Fruit fly (Drosophila melanogaster) whole organism, embryonic: ENCODE data around the gene pps.

Experiments used
- Asciz ChIP-seq: fragments of 200-800 bp; sonication (Bioruptor generic); optimal IDR thresholded peaks from 2 replicates; lab custom pipeline; 2017; ENCODE audit warnings: missing biosample characterization, mild to moderate bottlenecking, missing genetic modification characterization, missing genetic modification reagents
- BtbVII ChIP-seq: fragments of 200-800 bp; sonication (Bioruptor generic); optimal IDR thresholded peaks from 3 replicates; lab custom pipeline; 2017; ENCODE audit warnings: missing biosample characterization, mild to moderate bottlenecking, missing genetic modification characterization
- CG10543 ChIP-seq: fragments of 200-800 bp; sonication (Bioruptor generic); optimal IDR thresholded peaks from 3 replicates; lab custom pipeline; 2017; ENCODE audit warnings: missing biosample characterization, mild to moderate bottlenecking, missing genetic modification characterization, moderate library complexity
- CG10654 ChIP-seq: fragments of 200-800 bp; sonication (Bioruptor generic); optimal IDR thresholded peaks from 2 replicates; lab custom pipeline; 2016; ENCODE audit warnings: missing biosample characterization, missing genetic modification characterization
- CG13296 ChIP-seq: fragments of 200-800 bp; sonication (Bioruptor generic); optimal IDR thresholded peaks from 3 replicates; lab custom pipeline; 2018; ENCODE audit warnings: missing biosample characterization, mild to moderate bottlenecking, missing genetic modification characterization
- CG13424 ChIP-seq: fragments of 200-800 bp; sonication (Bioruptor generic); optimal IDR thresholded peaks from 2 replicates; lab custom pipeline; 2019; ENCODE audit warnings: missing biosample characterization, mild to moderate bottlenecking, missing genetic modification characterization, moderate library complexity
- CG1602 ChIP-seq: fragments of 200-800 bp; sonication (Bioruptor generic); optimal IDR thresholded peaks from 3 replicates; lab custom pipeline; 2016; ENCODE audit warnings: missing biosample characterization, missing genetic modification characterization
- CG16779 ChIP-seq: fragments of 200-800 bp; sonication (Bioruptor generic); IDR thresholded peaks from 2 replicates; pipeline ENCODE4 v1.3.6; 2022; ENCODE audit warnings: missing biosample characterization, missing genetic modification characterization
- CG16813 ChIP-seq: fragments of 200-800 bp; sonication (Bioruptor generic); IDR thresholded peaks from 3 replicates; pipeline ENCODE4 v1.3.6; 2022; ENCODE audit warnings: missing biosample characterization, missing genetic modification characterization; ENCODE audit not compliant: partially characterized antibody
- CG17328 ChIP-seq: fragments of 200-800 bp; sonication (Bioruptor generic); IDR thresholded peaks from 2 replicates; pipeline ENCODE4 v1.3.6; 2022; ENCODE audit warnings: missing biosample characterization, missing genetic modification characterization
- CG17361 ChIP-seq: fragments of 200-800 bp; sonication (Bioruptor generic); IDR thresholded peaks from 3 replicates; pipeline ENCODE4 v1.3.6; 2022; ENCODE audit warnings: missing biosample characterization, missing genetic modification characterization
- CG18011 ChIP-seq: fragments of 200-800 bp; sonication (Bioruptor generic); optimal IDR thresholded peaks from 2 replicates; lab custom pipeline; 2017; ENCODE audit warnings: missing biosample characterization, missing genetic modification characterization, mild to moderate bottlenecking, moderate library complexity, missing genotype
- CG2712 ChIP-seq: fragments of 200-800 bp; optimal IDR thresholded peaks from 3 replicates; lab custom pipeline; 2019; ENCODE audit warnings: missing biosample characterization, mild to moderate bottlenecking, missing genetic modification characterization, moderate library complexity
- CG34224 ChIP-seq: fragments of 200-800 bp; sonication (Bioruptor generic); IDR thresholded peaks from 3 replicates; pipeline ENCODE4 v1.3.6; 2022; ENCODE audit warnings: missing biosample characterization, missing genetic modification characterization; ENCODE audit not compliant: partially characterized antibody
- CG34376 ChIP-seq: fragments of 200-800 bp; sonication (Bioruptor generic); optimal IDR thresholded peaks from 2 replicates; lab custom pipeline; 2018; ENCODE audit warnings: missing biosample characterization, mild to moderate bottlenecking, missing genetic modification characterization
- CG4707 ChIP-seq: fragments of 200-800 bp; sonication (Bioruptor generic); optimal IDR thresholded peaks from 2 replicates; lab custom pipeline; 2018; ENCODE audit warnings: missing biosample characterization, mild to moderate bottlenecking, missing genetic modification characterization, moderate library complexity
- CG7556 ChIP-seq: fragments of 200-800 bp; sonication (Bioruptor generic); optimal IDR thresholded peaks from 2 replicates; lab custom pipeline; 2017; ENCODE audit warnings: missing biosample characterization, mild to moderate bottlenecking, missing genetic modification characterization
- CG7786 ChIP-seq: fragments of 200-800 bp; sonication (Bioruptor generic); optimal IDR thresholded peaks from 2 replicates; lab custom pipeline; 2016; ENCODE audit warnings: missing biosample characterization, missing genetic modification characterization
- CG8924 ChIP-seq: fragments of 200-800 bp; optimal IDR thresholded peaks from 3 replicates; lab custom pipeline; 2019; ENCODE audit warnings: missing biosample characterization, mild to moderate bottlenecking, missing genetic modification characterization, moderate library complexity
- CHES-1-like ChIP-seq: fragments of 200-800 bp; sonication (Bioruptor generic); optimal IDR thresholded peaks from 2 replicates; lab custom pipeline; 2016; ENCODE audit warnings: missing biosample characterization, missing genetic modification characterization
- Doc3 ChIP-seq: fragments of 200-800 bp; sonication (Bioruptor generic); IDR thresholded peaks from 3 replicates; pipeline ENCODE4 v1.3.6; 2022; ENCODE audit warnings: missing biosample characterization, missing genetic modification characterization; ENCODE audit not compliant: partially characterized antibody
- E2f2 ChIP-seq: fragments of 200-800 bp; sonication (Bioruptor generic); IDR thresholded peaks from 2 replicates; pipeline ENCODE4 v1.3.6; 2022; ENCODE audit warnings: missing biosample characterization, missing genetic modification characterization
- Ets97D ChIP-seq: fragments of 200-800 bp; sonication (Bioruptor generic); optimal IDR thresholded peaks from 3 replicates; lab custom pipeline; 2016; ENCODE audit warnings: missing biosample characterization, missing genetic modification characterization
- HLH4C ChIP-seq: fragments of 200-800 bp; sonication (Bioruptor generic); IDR thresholded peaks from 3 replicates; pipeline ENCODE4 v1.3.6; 2022; ENCODE audit warnings: missing biosample characterization, missing genetic modification characterization; ENCODE audit not compliant: partially characterized antibody
- HmgZ ChIP-seq: fragments of 200-800 bp; sonication (Bioruptor generic); optimal IDR thresholded peaks from 2 replicates; lab custom pipeline; 2018; ENCODE audit warnings: missing biosample characterization, mild to moderate bottlenecking, missing genetic modification characterization
- Kr ChIP-seq: fragments of 200-800 bp; sonication (Bioruptor generic); optimal IDR thresholded peaks from 2 replicates; lab custom pipeline; 2017; ENCODE audit warnings: missing biosample characterization, mild to moderate bottlenecking, missing genetic modification characterization
- Lhr ChIP-seq: fragments of 200-800 bp; sonication (Bioruptor generic); optimal IDR thresholded peaks from 3 replicates; lab custom pipeline; 2017; ENCODE audit warnings: mild to moderate bottlenecking, missing biosample characterization, missing genetic modification reagents, missing genetic modification characterization
- NC2β ChIP-seq: fragments of 200-800 bp; sonication (Bioruptor generic); optimal IDR thresholded peaks from 2 replicates; lab custom pipeline; 2016; ENCODE audit warnings: missing biosample characterization, missing genetic modification characterization
- NFAT ChIP-seq: fragments of 200-800 bp; sonication (Bioruptor generic); IDR thresholded peaks from 2 replicates; pipeline ENCODE4 v1.3.6; 2022; ENCODE audit warnings: missing biosample characterization, missing genetic modification characterization
- Nf-YA ChIP-seq: fragments of 200-800 bp; sonication (Bioruptor generic); IDR thresholded peaks from 2 replicates; pipeline ENCODE4 v1.3.6; 2022; ENCODE audit warnings: missing biosample characterization, missing genetic modification characterization
- Pdp1 ChIP-seq, 2 experiments: fragments of 200-800 bp; sonication (Bioruptor generic); optimal IDR thresholded peaks; 3 replicates each; lab custom pipeline; 2016; ENCODE audit warnings: missing biosample characterization in 2 of 2, missing genetic modification characterization in 2 of 2, mild to moderate bottlenecking in 1 of 2, moderate library complexity in 1 of 2
- Side ChIP-seq: fragments of 200-800 bp; sonication (Bioruptor generic); optimal IDR thresholded peaks from 2 replicates; lab custom pipeline; 2016; ENCODE audit warnings: missing biosample characterization, missing genetic modification characterization
- Six4 ChIP-seq: fragments of 200-800 bp; sonication (Bioruptor generic); optimal IDR thresholded peaks from 2 replicates; lab custom pipeline; 2016; ENCODE audit warnings: missing biosample characterization, missing genetic modification characterization
- Sry-δ ChIP-seq: fragments of 200-800 bp; sonication (Bioruptor generic); optimal IDR thresholded peaks from 2 replicates; lab custom pipeline; 2016; ENCODE audit warnings: missing biosample characterization, missing genetic modification characterization
- br ChIP-seq: fragments of >200 bp; optimal IDR thresholded peaks from 2 replicates; lab custom pipeline; 2017
- dpn ChIP-seq, 2 experiments: fragments of 200-800 bp; sonication (Bioruptor generic); optimal IDR thresholded peaks; 3 replicates each; lab custom pipeline; 2016; ENCODE audit warnings: missing biosample characterization in 2 of 2, missing genetic modification characterization in 2 of 2
- exex ChIP-seq: fragments of 200-800 bp; sonication (Bioruptor generic); optimal IDR thresholded peaks from 4 replicates; lab custom pipeline; 2018; ENCODE audit warnings: missing biosample characterization, mild to moderate bottlenecking, missing genetic modification characterization, moderate library complexity
- fru ChIP-seq: fragments of >200 bp; optimal IDR thresholded peaks from 2 replicates; lab custom pipeline; 2017
- gcm ChIP-seq: fragments of 200-800 bp; sonication (Bioruptor generic); optimal IDR thresholded peaks from 2 replicates; lab custom pipeline; 2019; ENCODE audit warnings: missing biosample characterization, mild to moderate bottlenecking, missing genetic modification characterization, moderate library complexity
- gem ChIP-seq: fragments of 200-800 bp; sonication (Bioruptor generic); optimal IDR thresholded peaks from 2 replicates; lab custom pipeline; 2019; ENCODE audit warnings: missing biosample characterization, mild to moderate bottlenecking, missing genetic modification characterization, moderate library complexity
- grau ChIP-seq: fragments of 200-800 bp; optimal IDR thresholded peaks from 3 replicates; lab custom pipeline; 2019; ENCODE audit warnings: missing biosample characterization, mild to moderate bottlenecking, missing genetic modification characterization, moderate library complexity
- gsb-n ChIP-seq: fragments of 200-800 bp; sonication (Bioruptor generic); optimal IDR thresholded peaks from 3 replicates; lab custom pipeline; 2018; ENCODE audit warnings: missing biosample characterization, mild to moderate bottlenecking, missing genetic modification characterization
- h ChIP-seq: fragments of >200 bp; optimal IDR thresholded peaks from 2 replicates; lab custom pipeline; 2017
- knrl ChIP-seq: fragments of 200-800 bp; sonication (Bioruptor generic); IDR thresholded peaks from 3 replicates; pipeline ENCODE4 v1.3.6; 2022; ENCODE audit warnings: missing biosample characterization, missing genetic modification characterization; ENCODE audit not compliant: partially characterized antibody
- lbe ChIP-seq: fragments of 200-800 bp; sonication (Bioruptor generic); optimal IDR thresholded peaks from 2 replicates; lab custom pipeline; 2016; ENCODE audit warnings: missing biosample characterization, mild to moderate bottlenecking, missing genetic modification characterization
- nerfin-2 ChIP-seq: fragments of 200-800 bp; sonication (Bioruptor generic); IDR thresholded peaks from 2 replicates; pipeline ENCODE4 v1.3.6; 2022; ENCODE audit warnings: missing biosample characterization, missing genetic modification characterization; ENCODE audit not compliant: partially characterized antibody
- peb ChIP-seq: fragments of 200-800 bp; sonication (Bioruptor generic); IDR thresholded peaks from 2 replicates; pipeline ENCODE4 v1.3.6; 2022; ENCODE audit warnings: missing biosample characterization, missing genetic modification characterization
- rib ChIP-seq: fragments of 200-800 bp; sonication (Bioruptor generic); IDR thresholded peaks from 2 replicates; pipeline ENCODE4 v1.3.6; 2022; ENCODE audit warnings: missing biosample characterization, missing genetic modification characterization
- tin ChIP-seq: fragments of 200-800 bp; sonication (Bioruptor generic); optimal IDR thresholded peaks from 3 replicates; lab custom pipeline; 2016; ENCODE audit warnings: missing biosample characterization, missing genetic modification characterization
- toy ChIP-seq: fragments of 200-800 bp; sonication (Bioruptor generic); IDR thresholded peaks from 2 replicates; pipeline ENCODE4 v1.3.6; 2022; ENCODE audit warnings: missing biosample characterization, missing genetic modification characterization

The pps gene

DNA sequence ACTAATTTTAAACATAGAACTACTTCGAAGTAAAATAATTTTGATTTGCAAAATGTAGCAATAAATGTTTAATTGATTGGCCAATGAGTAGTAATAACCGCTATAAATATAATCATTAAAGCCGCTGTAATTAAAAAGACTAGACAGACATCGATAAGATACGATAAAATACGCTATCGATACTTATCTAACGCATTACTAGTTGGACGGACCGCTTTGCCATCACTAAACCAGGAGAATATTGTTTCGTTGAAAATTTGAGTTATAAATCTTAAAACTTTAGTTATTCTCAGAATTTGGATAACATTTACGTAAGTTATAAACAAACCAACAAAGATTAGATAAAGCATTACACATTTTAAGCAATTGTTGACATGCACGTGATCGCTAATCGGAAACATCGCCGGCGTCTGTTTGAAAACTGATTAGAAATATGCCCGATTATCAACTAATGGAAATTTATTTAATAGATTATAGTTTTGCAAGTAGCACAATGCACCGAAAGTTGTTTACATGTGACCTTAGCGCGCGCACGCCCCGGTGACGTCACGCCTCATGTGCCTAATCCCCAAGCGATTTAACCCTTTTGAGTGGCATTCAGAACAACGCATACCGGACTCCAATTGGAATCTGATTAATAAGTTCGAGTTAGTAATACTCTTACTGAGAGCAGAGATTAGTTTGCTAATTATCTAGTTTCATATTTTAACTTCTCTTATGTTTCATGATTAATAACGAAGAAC lies 25.9 kb downstream of the pps start, which contains the start of gene Desat1 (continued):
- no peak for TF ChIP-seq CG7556 (GFP tag; lab: Kevin White, UChicago)
- peak; percentile 51 for TF ChIP-seq Ets97D
- TF ChIP-seq CG1602 (GFP tag; lab: Kevin White, UChicago), result no peak
- TF ChIP-seq toy, result no peak
- TF ChIP-seq Six4, result no peak
- TF ChIP-seq gem (tag; lab: Kevin White, UChicago), result peak; percentile 11
- no peak for TF ChIP-seq dpn (GFP tag; optimal IDR thresholded peaks at IDR 0.05; lab: Kevin White, UChicago)
- TF ChIP-seq CG13296 (GFP tag; lab: Kevin White, UChicago), result no peak
- no peak for TF ChIP-seq Side (GFP tag; lab: Kevin White, UChicago)
- no peak for TF ChIP-seq CG13424
- TF ChIP-seq NC2β, result peak; percentile 4
- TF ChIP-seq Pdp1 (GFP tag; optimal IDR thresholded peaks at IDR 0.05; lab: Kevin White, UChicago), result peak in 1 of 2 experiments; percentile 60
- TF ChIP-seq tin (GFP tag; lab: Kevin White, UChicago), result no peak
- peak; percentile 26; the same call in 1 of the 3 replicates for TF ChIP-seq CG17361 (GFP tag; lab: Robert Waterston, UW)
- peak; percentile 77 for TF ChIP-seq nerfin-2 (GFP tag; lab: Robert Waterston, UW)
- no peak for TF ChIP-seq peb (GFP tag; lab: Robert Waterston, UW)
- TF ChIP-seq br (lab: Kevin White, UChicago), result no peak
- peak; percentile 74 for TF ChIP-seq CG34376 (GFP tag; lab: Kevin White, UChicago)
- TF ChIP-seq CG10543, result peak; percentile 31
- TF ChIP-seq HLH4C, result peak; percentile 89
- TF ChIP-seq CHES-1-like (GFP tag; lab: Kevin White, UChicago), result peak; percentile 5
- TF ChIP-seq gsb-n (tag; lab: Kevin White, UChicago), result no peak
- peak; percentile 34 for TF ChIP-seq CG8924 (tag; lab: Kevin White, UChicago)
- TF ChIP-seq lbe, result peak; percentile 50
- no peak for TF ChIP-seq Asciz
- TF ChIP-seq Doc3 (GFP tag; lab: Robert Waterston, UW), result peak; percentile 90
- no peak for TF ChIP-seq h
- no peak for TF ChIP-seq CG17328
- no peak for TF ChIP-seq CG7786 (GFP tag; lab: Kevin White, UChicago)
- TF ChIP-seq CG34224 (GFP tag; lab: Robert Waterston, UW), result peak; percentile 94
- TF ChIP-seq E2f2 (GFP tag; lab: Robert Waterston, UW), result peak; percentile 49; the same call in 1 of the 2 replicates
- TF ChIP-seq CG2712 (tag; lab: Kevin White, UChicago), result peak; percentile 38
- TF ChIP-seq fru (lab: Kevin White, UChicago), result no peak
- TF ChIP-seq CG10654 (GFP tag; lab: Kevin White, UChicago), result no peak
- no peak for TF ChIP-seq rib (GFP tag; lab: Robert Waterston, UW)
- TF ChIP-seq knrl (GFP tag; lab: Robert Waterston, UW), result peak; percentile 90
- no peak for TF ChIP-seq CG16779
- TF ChIP-seq grau (tag; lab: Kevin White, UChicago), result peak; percentile 16
- TF ChIP-seq HmgZ (tag; lab: Kevin White, UChicago), result peak; percentile 36
- peak; percentile 9; the same call in 1 of the 2 replicates for TF ChIP-seq NFAT (GFP tag; lab: Robert Waterston, UW)
- no peak for TF ChIP-seq Lhr (GFP tag; lab: Kevin White, UChicago)
- peak; percentile 27 for TF ChIP-seq gcm
- TF ChIP-seq exex (tag; lab: Kevin White, UChicago), result peak; percentile 82
- TF ChIP-seq CG4707 (GFP tag; lab: Kevin White, UChicago), result no peak
- peak; percentile 46 for TF ChIP-seq BtbVII (GFP tag; lab: Kevin White, UChicago)
- TF ChIP-seq Nf-YA, result no peak
- peak; percentile 98 for TF ChIP-seq Kr
- TF ChIP-seq CG18011 (GFP tag; lab: Kevin White, UChicago), result no peak
- peak; percentile 90 for TF ChIP-seq CG16813 (GFP tag; lab: Robert Waterston, UW)
- peak; percentile 93 for TF ChIP-seq Sry-δ (GFP tag; lab: Kevin White, UChicago)
